Fruit fly (Drosophila melanogaster): Measurements from ENCODE around the gene Taf3.

Taf3 gene

dm6 chr4:443592-444257, 22.9 kb downstream of the Taf3 start, which contains the start of gene lgs (continued):
- TF ChIP-seq CG14014 (GFP tag; IDR thresholded peaks at IDR 0.05) (0 out of 2 replicates have a peak, but pooled peaks have one; percentile 23), dimm (GFP tag; IDR thresholded peaks at IDR 0.05) (no peak), ssp (GFP tag; IDR thresholded peaks at IDR 0.05) (peak; percentile 92), CG4328 (GFP tag; optimal IDR thresholded peaks at IDR 0.05) (peak; percentile 36), CG6254 (GFP tag; optimal IDR thresholded peaks at IDR 0.05) (peak; percentile 1), D (optimal IDR thresholded peaks at IDR 0.05) (no peak), D (GFP tag; optimal IDR thresholded peaks at IDR 0.05) (peak; percentile 9), pho (GFP tag; optimal IDR thresholded peaks at IDR 0.05) (peak; percentile 28), CG13424 (tag; optimal IDR thresholded peaks at IDR 0.05) (peak; percentile 36), ranshi (GFP tag; IDR thresholded peaks at IDR 0.05) (no peak), CG17359 (tag; optimal IDR thresholded peaks at IDR 0.05) (peak; percentile 26), CG3065 (GFP tag; optimal IDR thresholded peaks at IDR 0.05) (no peak), CG33213 (GFP tag; optimal IDR thresholded peaks at IDR 0.05) (peak; percentile 1), Dip3 (GFP tag; optimal IDR thresholded peaks at IDR 0.05) (peak; percentile 1), HmgZ (tag; optimal IDR thresholded peaks at IDR 0.05) (peak; percentile 11), CG30020 (tag; optimal IDR thresholded peaks at IDR 0.05) (peak; percentile 97), CG14710 (tag; optimal IDR thresholded peaks at IDR 0.05) (peak; percentile 34), Aef1 (GFP tag; IDR thresholded peaks at IDR 0.05) (no peak), CG17361 (GFP tag; IDR thresholded peaks at IDR 0.05) (peak; percentile 68), nerfin-1 (tag; optimal IDR thresholded peaks at IDR 0.05) (no peak), psq (GFP tag; optimal IDR thresholded peaks at IDR 0.05) (no peak), sim (GFP tag; IDR thresholded peaks at IDR 0.05) (no peak), dm (GFP tag; optimal IDR thresholded peaks at IDR 0.05) (no peak), ci (GFP tag; IDR thresholded peaks at IDR 0.05) (no peak), ara (GFP tag; IDR thresholded peaks at IDR 0.05) (no peak), CG18011 (GFP tag; optimal IDR thresholded peaks at IDR 0.05) (no peak), dmrt11E (tag; optimal IDR thresholded peaks at IDR 0.05) (peak; percentile 30), Nf-YA (GFP tag; IDR thresholded peaks at IDR 0.05) (no peak), CG12391 (tag; optimal IDR thresholded peaks at IDR 0.05) (peak; percentile 42), Meics (GFP tag; optimal IDR thresholded peaks at IDR 0.05) (no peak), Ets97D (GFP tag; optimal IDR thresholded peaks at IDR 0.05) (peak; percentile 26), kni (GFP tag; optimal IDR thresholded peaks at IDR 0.05) (no peak), sqz (GFP tag; optimal IDR thresholded peaks at IDR 0.05) (peak; percentile 73), lilli (GFP tag; optimal IDR thresholded peaks at IDR 0.05) (peak; percentile 30), HmgD (GFP tag; optimal IDR thresholded peaks at IDR 0.05) (no peak), CG1603 (tag; optimal IDR thresholded peaks at IDR 0.05) (peak; percentile 83), gfzf (GFP tag; optimal IDR thresholded peaks at IDR 0.05) (peak; percentile 67), Kr (GFP tag; optimal IDR thresholded peaks at IDR 0.05) (no peak), Tbp (GFP tag; optimal IDR thresholded peaks at IDR 0.05) (no peak), Opbp (GFP tag; IDR thresholded peaks at IDR 0.05; ENCODE audit: partially characterized antibody) (no peak), CoRest (tag; optimal IDR thresholded peaks at IDR 0.05) (peak; percentile 42), crol (GFP tag; IDR thresholded peaks at IDR 0.05) (no peak), Dip2 (GFP tag; IDR thresholded peaks at IDR 0.05) (no peak), CG3281 (GFP tag; optimal IDR thresholded peaks at IDR 0.05) (no peak), CG11723 (GFP tag; optimal IDR thresholded peaks at IDR 0.05) (peak; percentile 71), CG31441 (GFP tag; IDR thresholded peaks at IDR 0.05) (no peak), nmo (GFP tag; optimal IDR thresholded peaks at IDR 0.05) (peak; percentile 48), sens (GFP tag) (peak; percentile 68), pum (GFP tag; optimal IDR thresholded peaks at IDR 0.05) (no peak), pzg (GFP tag; optimal IDR thresholded peaks at IDR 0.05) (peak; percentile 56), CG15601 (tag; optimal IDR thresholded peaks at IDR 0.05) (peak; percentile 8)
